Worm (Caenorhabditis elegans) whole organism, L1 larva: ENCODE measurements around the gene srlf-17.

ENCODE experiments used
- alr-1 ChIP-seq: fragments of 200-800 bp; sonication (Bioruptor generic); optimal IDR thresholded peaks from 2 replicates; lab custom pipeline; 2018; ENCODE audit warnings: borderline replicate concordance, mild to moderate bottlenecking, missing genetic modification characterization, missing compliant biosample characterization
- aly-2 ChIP-seq: fragments of 150-350 bp; optimal IDR thresholded peaks from 2 replicates; lab custom pipeline; 2014; ENCODE audit warnings: missing biosample characterization, missing genetic modification characterization
- ama-1 ChIP-seq: fragments of 150-350 bp; optimal IDR thresholded peaks from 2 replicates; lab custom pipeline; 2014
- ceh-63 ChIP-seq: fragments of 200-800 bp; sonication (Bioruptor generic); optimal IDR thresholded peaks from 2 replicates; lab custom pipeline; 2018; ENCODE audit warnings: mild to moderate bottlenecking, missing genetic modification characterization, missing compliant biosample characterization
- ceh-88 ChIP-seq: fragments of 200-800 bp; sonication (Bioruptor generic); IDR thresholded peaks from 2 replicates; pipeline ENCODE4 v1.3.6; 2022; ENCODE audit warnings: missing genetic modification characterization, missing compliant biosample characterization
- ceh-90 ChIP-seq: sonication (generic microtip); optimal IDR thresholded peaks from 2 replicates; lab custom pipeline; 2016; ENCODE audit warnings: missing genetic modification characterization, missing compliant biosample characterization
- dpl-1 ChIP-seq, 3 experiments: fragments of 150-350 bp in 2 of 3; sonication (generic microtip) in 1 of 3; optimal IDR thresholded peaks; 2 replicates each; lab custom pipeline; 2014 to 2017; ENCODE audit warnings: missing biosample characterization in 3 of 3, missing genetic modification characterization in 3 of 3, missing genetic modification reagents in 3 of 3
- dsc-1 ChIP-seq: sonication (generic microtip); optimal IDR thresholded peaks from 2 replicates; lab custom pipeline; 2016; ENCODE audit warnings: mild to moderate bottlenecking, missing genetic modification characterization, missing compliant biosample characterization
- efl-3 ChIP-seq: fragments of 200-800 bp; sonication (Bioruptor generic); optimal IDR thresholded peaks from 2 replicates; lab custom pipeline; 2018; ENCODE audit warnings: mild to moderate bottlenecking, missing genetic modification characterization, missing compliant biosample characterization
- egl-13 ChIP-seq: sonication (generic microtip); optimal IDR thresholded peaks from 2 replicates; lab custom pipeline; 2016; ENCODE audit warnings: missing genotype, missing genetic modification reagents, missing genetic modification characterization, missing compliant biosample characterization
- egl-27 ChIP-seq, 2 experiments: fragments of 150-350 bp in 1 of 2; sonication (generic microtip); optimal IDR thresholded peaks; 3 replicates each; lab custom pipeline; 2017 to 2018; ENCODE audit warnings: missing biosample characterization in 2 of 2, missing genetic modification characterization in 2 of 2, missing genetic modification reagents in 2 of 2
- elt-2 ChIP-seq: sonication (generic microtip); optimal IDR thresholded peaks from 2 replicates; lab custom pipeline; 2016; ENCODE audit warnings: missing genetic modification characterization, mild to moderate bottlenecking, inconsistent platforms, missing compliant biosample characterization, missing genetic modification reagents
- elt-3 ChIP-seq, 6 experiments: fragments of 150-350 bp in 1 of 6; sonication (generic microtip); optimal IDR thresholded peaks; 2 replicates each; lab custom pipeline; 2017 to 2018; ENCODE audit warnings: missing biosample characterization in 6 of 6, missing genetic modification characterization in 6 of 6, inconsistent platforms in 1 of 6
- fkh-10 ChIP-seq: sonication (generic microtip); optimal IDR thresholded peaks from 2 replicates; lab custom pipeline; 2017; ENCODE audit warnings: missing biosample characterization, missing genetic modification reagents, missing genetic modification characterization
- fkh-4 ChIP-seq: sonication (generic microtip); optimal IDR thresholded peaks from 2 replicates; lab custom pipeline; 2016; ENCODE audit warnings: missing compliant biosample characterization, missing genetic modification characterization, borderline replicate concordance
- grh-1 ChIP-seq: fragments of 200-800 bp; sonication (Bioruptor generic); IDR thresholded peaks from 2 replicates; pipeline ENCODE4 v1.3.6; 2022; ENCODE audit warnings: missing genetic modification reagents, missing genetic modification characterization, missing compliant biosample characterization
- hlh-17 ChIP-seq: fragments of 200-800 bp; sonication (Bioruptor generic); optimal IDR thresholded peaks from 2 replicates; lab custom pipeline; 2018; ENCODE audit warnings: missing genetic modification characterization, mild to moderate bottlenecking, missing compliant biosample characterization, moderate library complexity, borderline replicate concordance
- hpl-2 ChIP-seq: fragments of 150-350 bp; optimal IDR thresholded peaks from 2 replicates; lab custom pipeline; 2014; ENCODE audit warnings: missing biosample characterization, missing genetic modification reagents, missing genetic modification characterization
- isw-1 ChIP-seq: fragments of 200-800 bp; sonication (Bioruptor generic); IDR thresholded peaks from 2 replicates; pipeline ENCODE4 v1.3.6; 2022; ENCODE audit warnings: missing genetic modification characterization, missing compliant biosample characterization
- lin-15B ChIP-seq: fragments of 150-350 bp; sonication (generic microtip); optimal IDR thresholded peaks from 3 replicates; lab custom pipeline; 2014; ENCODE audit warnings: missing biosample characterization, missing genetic modification characterization
- lin-35 ChIP-seq, 2 experiments: fragments of 150-350 bp; optimal IDR thresholded peaks; 2 replicates each; lab custom pipeline; 2014; ENCODE audit warnings: missing biosample characterization in 2 of 2, missing genetic modification characterization in 2 of 2, missing genetic modification reagents in 2 of 2
- lir-3 ChIP-seq: sonication (generic microtip); optimal IDR thresholded peaks from 2 replicates; lab custom pipeline; 2016; ENCODE audit warnings: mild to moderate bottlenecking, missing genetic modification characterization, moderate library complexity, missing compliant biosample characterization; ENCODE audit not compliant: poor library complexity
- lsy-2 ChIP-seq, 2 experiments: fragments of 150-350 bp; optimal IDR thresholded peaks; 2 replicates each; lab custom pipeline; 2014; ENCODE audit warnings: missing biosample characterization in 2 of 2, missing genetic modification characterization in 2 of 2
- mab-9 ChIP-seq: fragments of 200-800 bp; sonication (Bioruptor generic); IDR thresholded peaks from 2 replicates; pipeline ENCODE4 v1.3.6; 2022; ENCODE audit warnings: missing genetic modification reagents, missing genetic modification characterization, missing compliant biosample characterization
- mdl-1 ChIP-seq, 2 experiments: fragments of 150-350 bp; optimal IDR thresholded peaks; 2 replicates each; lab custom pipeline; 2014 to 2017; ENCODE audit warnings: missing biosample characterization in 2 of 2, missing genetic modification characterization in 2 of 2, inconsistent platforms in 1 of 2
- mef-2 ChIP-seq: fragments of 150-350 bp; optimal IDR thresholded peaks from 2 replicates; lab custom pipeline; 2014; ENCODE audit warnings: missing biosample characterization, missing genetic modification characterization
- mep-1 ChIP-seq: fragments of 150-350 bp; optimal IDR thresholded peaks from 2 replicates; lab custom pipeline; 2014; ENCODE audit warnings: missing biosample characterization, missing genetic modification characterization
- nhr-12 ChIP-seq: sonication (generic microtip); optimal IDR thresholded peaks from 2 replicates; lab custom pipeline; 2017; ENCODE audit warnings: missing biosample characterization, missing genetic modification characterization
- nhr-19 ChIP-seq: fragments of 200-800 bp; sonication (Bioruptor generic); conservative IDR thresholded peaks from 2 replicates; pipeline ENCODE4 v1.3.6; 2022; ENCODE audit warnings: missing genetic modification characterization, missing compliant biosample characterization
- nhr-20 ChIP-seq: sonication (generic microtip); optimal IDR thresholded peaks from 2 replicates; lab custom pipeline; 2016; ENCODE audit warnings: mild to moderate bottlenecking, missing genetic modification characterization, missing compliant biosample characterization
- nhr-237 ChIP-seq: fragments of 150-350 bp; optimal IDR thresholded peaks from 2 replicates; lab custom pipeline; 2014; ENCODE audit warnings: missing biosample characterization, missing genetic modification characterization
- nhr-47 ChIP-seq: sonication (generic microtip); optimal IDR thresholded peaks from 2 replicates; lab custom pipeline; 2016; ENCODE audit warnings: mild to moderate bottlenecking, missing genetic modification characterization, moderate library complexity, missing compliant biosample characterization
- nhr-71 ChIP-seq: sonication (generic microtip); optimal IDR thresholded peaks from 2 replicates; lab custom pipeline; 2016; ENCODE audit warnings: mild to moderate bottlenecking, missing genetic modification characterization, moderate library complexity, missing compliant biosample characterization
- nhr-76 ChIP-seq: sonication (generic microtip); optimal IDR thresholded peaks from 2 replicates; lab custom pipeline; 2017; ENCODE audit warnings: missing biosample characterization, missing genetic modification characterization
- nhr-84 ChIP-seq: sonication (generic microtip); optimal IDR thresholded peaks from 2 replicates; lab custom pipeline; 2017; ENCODE audit warnings: missing biosample characterization, missing genetic modification characterization
- pax-3 ChIP-seq: fragments of 200-800 bp; sonication (Bioruptor generic); optimal IDR thresholded peaks from 2 replicates; lab custom pipeline; 2018; ENCODE audit warnings: mild to moderate bottlenecking, missing genetic modification characterization, moderate library complexity, missing compliant biosample characterization
- rnt-1 ChIP-seq: sonication (generic microtip); optimal IDR thresholded peaks from 2 replicates; lab custom pipeline; 2016; ENCODE audit warnings: mild to moderate bottlenecking, missing genetic modification characterization, moderate library complexity, missing compliant biosample characterization
- snpc-4 ChIP-seq: fragments of 150-350 bp; optimal IDR thresholded peaks from 2 replicates; lab custom pipeline; 2014; ENCODE audit warnings: missing biosample characterization, missing genetic modification characterization
- snu-23 ChIP-seq: sonication (generic microtip); optimal IDR thresholded peaks from 2 replicates; lab custom pipeline; 2016; ENCODE audit warnings: missing genetic modification characterization, missing compliant biosample characterization
- sup-37 ChIP-seq: fragments of 200-800 bp; sonication (Bioruptor generic); optimal IDR thresholded peaks from 2 replicates; lab custom pipeline; 2018; ENCODE audit warnings: mild to moderate bottlenecking, missing genetic modification characterization, missing compliant biosample characterization
- tlp-1 ChIP-seq: fragments of 150-350 bp; optimal IDR thresholded peaks from 2 replicates; lab custom pipeline; 2014; ENCODE audit warnings: missing biosample characterization, missing genetic modification characterization
- unc-30 ChIP-seq: sonication (generic microtip); optimal IDR thresholded peaks from 2 replicates; lab custom pipeline; 2017; ENCODE audit warnings: missing biosample characterization, missing genetic modification characterization
- xbp-1 ChIP-seq: sonication (generic microtip); optimal IDR thresholded peaks from 2 replicates; lab custom pipeline; 2016; ENCODE audit warnings: missing genetic modification characterization, missing compliant biosample characterization
- zag-1 ChIP-seq: fragments of 150-350 bp; optimal IDR thresholded peaks from 2 replicates; lab custom pipeline; 2014; ENCODE audit warnings: missing biosample characterization, missing genetic modification characterization
- ztf-4 ChIP-seq: fragments of 150-350 bp; optimal IDR thresholded peaks from 2 replicates; lab custom pipeline; 2014; ENCODE audit warnings: missing biosample characterization, missing genetic modification characterization

srlf-17 gene

DNA sequence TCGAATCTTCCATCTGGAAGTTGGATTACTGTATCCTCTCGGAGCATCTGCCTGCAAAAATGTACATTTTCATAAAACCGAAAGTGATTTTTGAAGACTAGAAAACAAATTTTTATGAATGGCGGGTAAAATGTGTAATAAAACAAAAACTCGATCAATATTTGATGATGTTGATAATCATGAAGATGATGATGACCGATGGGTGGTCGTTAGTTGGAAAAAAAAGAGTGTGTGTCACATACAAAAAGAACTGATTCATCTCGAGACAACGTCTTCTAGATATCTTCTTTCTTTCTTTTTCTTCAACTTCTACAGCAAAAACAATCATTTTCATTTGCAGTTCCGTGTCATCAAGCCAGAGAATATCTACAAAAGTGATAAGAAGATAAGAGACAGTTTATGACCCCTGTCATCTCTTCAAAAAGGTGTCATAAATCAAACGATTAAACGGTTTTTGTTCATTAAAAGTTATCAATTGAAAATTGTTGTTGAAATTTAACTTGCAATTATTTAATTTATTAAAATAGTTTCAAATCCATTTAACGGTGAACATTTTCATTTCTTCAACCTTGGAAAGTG is 9.9 kb downstream of the srlf-17 start, which contains the start of gene bcc-1 (continued):
- TF ChIP-seq lsy-2 (tag; optimal IDR thresholded peaks at IDR 0.05; lab: Kevin White, UChicago) (peak in 1 of 2 experiments; percentile 37), unc-30 (tag; lab: Kevin White, UChicago) (no peak), dsc-1 (tag; lab: Kevin White, UChicago) (no peak), nhr-237 (no peak), ama-1 (lab: Kevin White, UChicago) (no peak), ceh-63 (GFP tag; lab: Kevin White, UChicago) (no peak), mep-1 (tag; lab: Kevin White, UChicago) (no peak), lin-35 (GFP tag; optimal IDR thresholded peaks at IDR 0.05; lab: Kevin White, UChicago) (peak in 1 of 2 experiments; percentile 34), snpc-4 (tag; lab: Kevin White, UChicago) (no peak), ceh-88 (GFP tag; lab: Robert Waterston, UW) (no peak), grh-1 (GFP tag; lab: Robert Waterston, UW) (no peak), aly-2 (no peak), elt-3 (tag; optimal IDR thresholded peaks at IDR 0.05; lab: Kevin White, UChicago) (peak in 5 of 6 experiments; percentile 31 to 95 (median 81)), mdl-1 (tag; optimal IDR thresholded peaks at IDR 0.05; lab: Kevin White, UChicago) (no peak), alr-1 (tag; lab: Kevin White, UChicago) (no peak), hlh-17 (no peak), hpl-2 (no peak), pax-3 (tag; lab: Kevin White, UChicago) (no peak), zag-1 (tag; lab: Kevin White, UChicago) (no peak), tlp-1 (tag; lab: Kevin White, UChicago) (no peak), isw-1 (GFP tag; lab: Robert Waterston, UW) (no peak), nhr-47 (tag; lab: Kevin White, UChicago) (no peak), nhr-19 (GFP tag; lab: Robert Waterston, UW) (no peak), nhr-71 (tag; lab: Kevin White, UChicago) (peak; percentile 31), dpl-1 (GFP tag; optimal IDR thresholded peaks at IDR 0.05; lab: Kevin White, UChicago) (no peak), ceh-90 (tag; lab: Kevin White, UChicago) (no peak), nhr-12 (tag; lab: Kevin White, UChicago) (no peak), lin-15B (tag; lab: Kevin White, UChicago) (no peak)

DNA sequence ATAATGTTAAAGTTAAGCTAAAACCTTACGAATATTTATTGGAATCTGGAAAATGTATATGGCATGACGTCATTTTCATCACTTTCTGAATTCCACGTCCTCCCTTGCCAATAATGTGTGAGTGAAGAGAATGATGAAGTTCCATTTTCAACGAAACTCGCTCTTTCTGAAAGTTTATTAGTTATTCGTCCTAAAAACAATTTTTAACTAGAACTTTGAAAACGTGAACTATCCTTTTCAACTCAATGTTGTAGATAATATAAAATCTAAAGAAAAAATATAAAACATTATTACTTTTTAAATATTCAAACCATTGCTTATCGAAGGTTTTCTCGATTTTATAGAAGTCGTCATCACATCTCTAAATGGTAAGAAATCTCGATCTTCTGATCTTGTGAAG is 13.0 kb downstream of the srlf-17 start, which contains the start of gene M7.7:
TSS of gene M7.7 (plus strand) at position 301 of the 400 bp plus-strand sequence.
- no peak for TF ChIP-seq grh-1 (GFP tag; lab: Robert Waterston, UW)
- no peak for TF ChIP-seq sup-37 (GFP tag; lab: Kevin White, UChicago)
- no peak for TF ChIP-seq ceh-88 (GFP tag; lab: Robert Waterston, UW)
- no peak for TF ChIP-seq ztf-4 (tag; lab: Kevin White, UChicago)
- no peak for TF ChIP-seq mab-9 (GFP tag; lab: Robert Waterston, UW)
- no peak for TF ChIP-seq rnt-1 (tag; lab: Kevin White, UChicago)
- TF ChIP-seq fkh-4 = no peak
- no peak for TF ChIP-seq nhr-20 (tag; lab: Kevin White, UChicago)
- TF ChIP-seq isw-1 (GFP tag; lab: Robert Waterston, UW) = no peak
- TF ChIP-seq nhr-237 = no peak

DNA sequence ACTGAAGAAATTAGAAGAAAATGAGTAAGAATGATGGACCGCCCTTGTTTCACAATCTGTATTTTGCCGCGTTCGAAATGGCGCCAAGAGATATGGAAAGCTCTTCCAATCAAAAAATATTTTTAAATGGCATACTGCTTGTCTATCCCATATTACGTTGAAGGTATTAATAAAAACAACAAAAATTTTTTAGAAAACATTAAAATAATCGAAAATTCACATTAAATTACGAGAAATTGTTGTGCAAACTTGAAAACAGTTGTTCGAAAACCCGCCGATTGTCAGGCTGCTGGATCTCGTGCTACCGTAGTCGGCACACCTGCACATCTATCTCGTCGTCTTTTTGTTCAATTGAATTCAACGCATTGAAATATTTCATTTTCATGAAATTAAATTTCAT is 18.9 kb downstream of the srlf-17 start, which contains the start of gene klc-1:
TSS of gene klc-1 (plus strand) at position 127 of the 400 bp plus-strand sequence.
- TF ChIP-seq lsy-2 (tag; optimal IDR thresholded peaks at IDR 0.05; lab: Kevin White, UChicago) (peak; percentile 40 to 69), dpl-1 (GFP tag; optimal IDR thresholded peaks at IDR 0.05; lab: Kevin White, UChicago) (peak in 1 of 3 experiments; percentile 2), egl-13 (tag; lab: Kevin White, UChicago) (no peak)

DNA sequence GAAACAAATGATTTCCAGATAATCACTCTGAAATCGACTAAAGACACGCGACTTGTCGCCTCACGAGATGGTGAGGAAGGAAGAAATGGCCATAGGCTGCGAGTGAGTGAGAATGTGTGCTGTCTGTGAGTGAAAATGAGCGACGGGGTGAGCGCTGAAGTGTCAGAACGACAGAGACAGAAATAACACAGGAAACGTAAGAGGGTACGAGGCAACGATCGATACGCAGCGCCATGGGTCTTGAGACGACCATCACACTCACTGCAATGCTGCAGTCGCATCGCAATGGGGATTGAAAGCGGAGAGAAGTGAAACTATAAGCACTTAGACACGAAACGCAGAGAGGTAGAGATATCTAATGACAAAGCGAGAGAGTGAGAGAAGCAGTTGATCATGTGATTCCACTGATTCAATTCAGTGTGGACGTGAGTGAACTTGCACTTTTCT is 19.7 kb downstream of the srlf-17 start:
- TF ChIP-seq xbp-1 (peak; percentile 94), fkh-10 (peak; percentile 92), lir-3 (tag; lab: Kevin White, UChicago) (peak; percentile 89), egl-13 (tag; lab: Kevin White, UChicago) (peak; percentile 91), nhr-76 (tag; lab: Kevin White, UChicago) (no peak), nhr-84 (tag; lab: Kevin White, UChicago) (no peak), egl-27 (tag; optimal IDR thresholded peaks at IDR 0.05; lab: Kevin White, UChicago) (peak; percentile 32 to 66), nhr-19 (GFP tag; lab: Robert Waterston, UW) (peak; percentile 91), snu-23 (GFP tag; lab: Kevin White, UChicago) (peak; percentile 98), efl-3 (no peak), mef-2 (tag; lab: Kevin White, UChicago) (peak; percentile 84), nhr-47 (tag; lab: Kevin White, UChicago) (peak; percentile 96), hlh-17 (no peak), elt-2 (peak; percentile 65), nhr-71 (tag; lab: Kevin White, UChicago) (peak; percentile 99)
